Worm (Caenorhabditis elegans) whole organism, midembryonic: ENCODE measurements around the gene ncs-1.

Source experiments
- T22C8.4 ChIP-seq: fragments of 200-800 bp; sonication (Bioruptor generic); IDR thresholded peaks from 2 replicates; pipeline ENCODE4 v1.3.6; 2022; ENCODE audit warnings: missing genetic modification characterization, missing compliant biosample characterization
- cog-1 ChIP-seq: sonication (generic microtip); optimal IDR thresholded peaks from 2 replicates; lab custom pipeline; 2016; ENCODE audit warnings: missing genetic modification characterization, missing compliant biosample characterization
- flt-1 ChIP-seq: fragments of 200-800 bp; sonication (Bioruptor generic); IDR thresholded peaks from 2 replicates; pipeline ENCODE4 v1.3.6; 2022; ENCODE audit warnings: missing genetic modification characterization, missing compliant biosample characterization
- klf-2 ChIP-seq: fragments of 200-800 bp; sonication (Bioruptor generic); conservative IDR thresholded peaks from 2 replicates; pipeline ENCODE4 v1.3.6; 2022; ENCODE audit warnings: missing genetic modification reagents, missing genetic modification characterization, missing compliant biosample characterization
- med-1 ChIP-seq: sonication (generic microtip); optimal IDR thresholded peaks from 2 replicates; lab custom pipeline; 2017; ENCODE audit warnings: missing genetic modification characterization, mild to moderate bottlenecking, missing compliant biosample characterization, antibody characterized with exemption, missing genetic modification reagents; ENCODE audit not compliant: insufficient read depth
- ref-1 ChIP-seq: fragments of 200-800 bp; sonication (Bioruptor generic); conservative IDR thresholded peaks from 2 replicates; pipeline ENCODE4 v1.3.6; 2022; ENCODE audit warnings: missing genetic modification reagents, missing genetic modification characterization, missing compliant biosample characterization
- tab-1 ChIP-seq: fragments of 200-800 bp; sonication (Bioruptor generic); IDR thresholded peaks from 2 replicates; pipeline ENCODE4 v1.3.6; 2022; ENCODE audit warnings: missing genetic modification characterization, missing compliant biosample characterization
- ztf-23 ChIP-seq: fragments of 200-800 bp; sonication (Bioruptor generic); IDR thresholded peaks from 2 replicates; pipeline ENCODE4 v1.3.6; 2022; ENCODE audit warnings: missing genetic modification reagents, missing genetic modification characterization, missing compliant biosample characterization
- ztf-29 ChIP-seq: fragments of 200-800 bp; sonication (Bioruptor generic); IDR thresholded peaks from 2 replicates; pipeline ENCODE4 v1.3.6; 2022; ENCODE audit warnings: missing genetic modification reagents, missing genetic modification characterization, missing compliant biosample characterization

Gene ncs-1

ce11 chrX:933504-933903, 29.6 kb downstream of the ncs-1 start, which contains the start of gene F35H12.1:
Gene F35H12.1 (plus strand): TSS chrX:933804.
- TF ChIP-seq tab-1 (GFP tag; lab: Robert Waterston, UW) = no peak
- no peak for TF ChIP-seq ztf-23
- no peak for TF ChIP-seq T22C8.4 (GFP tag; lab: Robert Waterston, UW)
- no peak for TF ChIP-seq ztf-29
- TF ChIP-seq flt-1 = no peak
- TF ChIP-seq ref-1 (GFP tag; lab: Robert Waterston, UW) = no peak
- no peak for TF ChIP-seq cog-1 (tag; lab: Kevin White, UChicago)
- no peak for TF ChIP-seq klf-2
- no peak for TF ChIP-seq med-1 (GFP tag; lab: Kevin White, UChicago)

- TF ChIP-seq ref-1 (GFP tag; lab: Robert Waterston, UW) (no peak), flt-1 (no peak), ztf-23 (no peak), med-1 (GFP tag; lab: Kevin White, UChicago) (no peak), cog-1 (tag; lab: Kevin White, UChicago) (no peak), ztf-29 (no peak), tab-1 (GFP tag; lab: Robert Waterston, UW) (no peak), klf-2 (no peak), T22C8.4 (GFP tag; lab: Robert Waterston, UW) (no peak)
These were observed 30.2 kb downstream of the ncs-1 start for ce11 chrX:932874-933273.

DNA sequence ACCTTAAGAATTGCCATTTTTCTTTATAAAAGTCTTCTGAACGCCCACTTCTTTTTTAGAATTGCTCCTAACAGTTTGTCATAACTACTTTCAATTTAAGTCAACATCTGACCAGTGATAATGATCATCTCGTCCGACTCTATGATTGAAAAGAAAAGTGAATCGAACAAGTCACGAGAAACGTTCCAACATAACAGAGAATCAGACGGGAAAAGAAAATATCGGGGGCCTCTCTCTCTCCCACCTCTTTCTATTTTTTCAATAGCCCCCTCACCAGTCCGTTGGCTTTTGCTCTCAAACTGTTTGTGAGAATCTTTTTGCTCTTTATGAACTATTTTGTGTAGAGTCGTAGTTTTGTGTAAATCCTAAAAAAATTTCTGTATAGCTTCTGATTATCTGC, 35.4 kb downstream of the ncs-1 start:
- TF ChIP-seq T22C8.4 (GFP tag; lab: Robert Waterston, UW) (no peak), tab-1 (GFP tag; lab: Robert Waterston, UW) (no peak), med-1 (GFP tag; lab: Kevin White, UChicago) (no peak), cog-1 (tag; lab: Kevin White, UChicago) (no peak), ztf-23 (no peak), klf-2 (no peak)

DNA sequence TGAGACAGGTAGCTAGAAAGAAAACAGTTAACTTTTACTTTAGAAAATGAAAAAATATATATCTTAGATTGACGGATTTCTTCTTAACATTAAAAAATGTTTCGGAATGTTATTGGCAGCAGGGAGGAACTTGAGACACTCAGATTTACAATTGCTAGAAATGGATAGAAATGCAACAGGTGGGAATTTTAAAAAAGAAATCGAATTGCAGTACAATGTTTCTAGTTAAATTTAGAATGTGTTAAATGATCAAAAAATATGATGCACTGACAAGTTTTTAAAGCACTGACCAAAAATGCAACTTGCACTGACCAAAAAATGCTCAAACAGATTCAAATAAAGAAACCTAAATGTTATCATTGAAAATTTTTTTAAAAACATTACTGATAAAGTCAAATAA, 36.9 kb downstream of the ncs-1 start:
- TF ChIP-seq ztf-29 (no peak), tab-1 (GFP tag; lab: Robert Waterston, UW) (no peak), med-1 (GFP tag; lab: Kevin White, UChicago) (no peak), ref-1 (GFP tag; lab: Robert Waterston, UW) (no peak), ztf-23 (no peak), cog-1 (tag; lab: Kevin White, UChicago) (no peak), T22C8.4 (GFP tag; lab: Robert Waterston, UW) (no peak), klf-2 (no peak)

DNA sequence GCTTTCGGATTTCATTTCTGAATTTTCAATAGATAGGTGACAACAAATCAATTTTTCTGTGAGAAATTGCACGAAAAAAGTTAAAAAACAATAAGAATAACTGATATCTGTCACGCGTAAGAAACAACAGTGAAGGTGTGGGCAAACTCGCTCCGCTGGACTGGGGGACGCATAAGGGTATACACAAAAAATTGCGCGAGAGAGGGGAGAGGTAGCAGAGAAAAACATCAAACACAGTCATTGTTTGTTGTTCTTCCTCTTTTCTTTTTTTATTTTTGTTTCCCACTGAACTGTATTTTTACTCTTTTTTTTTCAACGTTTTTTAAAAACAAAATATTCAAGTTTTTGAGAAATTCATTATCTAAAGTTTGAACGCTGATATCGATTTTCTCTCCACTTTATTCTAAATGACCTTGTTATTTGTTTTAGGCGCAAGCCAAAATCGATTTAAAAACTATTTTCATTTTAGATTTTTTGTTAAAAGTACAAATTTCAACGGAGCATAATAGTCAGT, 38.5 kb downstream of the ncs-1 start, which contains the start of the genes pifk-1 and tbc-11:
Gene pifk-1 (minus strand): TSS at position 17 of the 514 bp plus-strand sequence.
Gene tbc-11 (plus strand): TSS at position 464 of the 514 bp plus-strand sequence.
- TF ChIP-seq ref-1 (GFP tag; lab: Robert Waterston, UW) = no peak
- TF ChIP-seq ztf-23 = no peak

ce11 chrX:918097-918496, 45.0 kb downstream of the ncs-1 start, which contains the start of gene F35H12.5:
Gene F35H12.5 (plus strand): TSS chrX:918397.
- TF ChIP-seq cog-1 (tag; lab: Kevin White, UChicago) (no peak), klf-2 (no peak), T22C8.4 (GFP tag; lab: Robert Waterston, UW) (no peak), tab-1 (GFP tag; lab: Robert Waterston, UW) (no peak), flt-1 (no peak), med-1 (GFP tag; lab: Kevin White, UChicago) (no peak), ztf-23 (no peak), ref-1 (GFP tag; lab: Robert Waterston, UW) (no peak), ztf-29 (no peak)

ce11 chrX:915510-915909, 47.6 kb downstream of the ncs-1 start, which contains the start of gene sel-12:
Gene sel-12 (plus strand): TSS chrX:915867.
- TF ChIP-seq ztf-23 (no peak), med-1 (GFP tag; lab: Kevin White, UChicago) (no peak), ref-1 (GFP tag; lab: Robert Waterston, UW) (no peak), ztf-29 (no peak), klf-2 (no peak), flt-1 (no peak), tab-1 (GFP tag; lab: Robert Waterston, UW) (no peak), cog-1 (tag; lab: Kevin White, UChicago) (no peak), T22C8.4 (GFP tag; lab: Robert Waterston, UW) (no peak)

DNA sequence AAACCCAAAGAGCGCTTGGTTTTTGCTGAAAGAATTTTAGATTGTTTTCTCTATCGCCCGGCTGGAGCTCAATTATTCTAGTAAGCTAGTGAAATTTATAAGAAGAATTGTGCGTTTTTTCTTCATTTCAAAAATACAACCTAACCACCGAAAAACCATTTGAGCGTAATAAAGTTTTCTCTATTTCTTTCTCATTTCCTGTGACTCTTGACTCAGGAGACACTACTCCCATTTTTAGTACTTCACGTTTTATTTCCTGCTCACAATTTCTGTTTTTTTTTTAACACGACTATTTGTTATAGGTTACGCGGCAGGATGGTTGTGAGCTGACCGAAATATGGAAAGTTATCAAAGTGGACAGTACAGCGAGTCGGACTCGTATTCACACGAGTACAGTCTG, 50.1 kb downstream of the ncs-1 start, which contains the start of gene F35H12.6:
Gene F35H12.6 (plus strand): TSS at position 301 of the 400 bp plus-strand sequence.
- no peak for TF ChIP-seq ref-1 (GFP tag; lab: Robert Waterston, UW)
- TF ChIP-seq tab-1 (GFP tag; lab: Robert Waterston, UW) = no peak
- TF ChIP-seq T22C8.4 (GFP tag; lab: Robert Waterston, UW) = no peak
- TF ChIP-seq ztf-23 = no peak
- TF ChIP-seq flt-1 = no peak
- TF ChIP-seq ztf-29 = no peak
- no peak for TF ChIP-seq med-1 (GFP tag; lab: Kevin White, UChicago)
- no peak for TF ChIP-seq klf-2
- TF ChIP-seq cog-1 (tag; lab: Kevin White, UChicago) = no peak

DNA sequence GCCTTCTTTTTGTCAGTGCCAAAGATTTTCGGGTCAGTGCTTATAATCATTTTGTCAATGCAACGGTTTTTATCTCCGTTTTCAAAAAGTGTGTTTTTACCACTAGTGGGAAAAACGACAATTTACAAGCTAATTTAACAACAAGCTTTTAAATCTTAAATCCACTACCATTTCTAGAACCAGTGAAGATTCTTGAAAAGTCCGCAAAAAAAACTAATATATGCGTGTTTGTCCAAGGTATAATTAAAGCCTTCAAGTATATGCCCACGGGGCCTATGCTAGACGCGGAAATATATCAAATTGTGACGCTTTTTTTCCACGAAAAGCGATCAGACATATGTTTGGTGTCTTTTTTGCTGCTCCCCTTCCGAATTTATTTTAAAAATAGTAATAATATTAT, 50.5 kb downstream of the ncs-1 start:
- no peak for TF ChIP-seq T22C8.4 (GFP tag; lab: Robert Waterston, UW)
- TF ChIP-seq flt-1 = no peak
- no peak for TF ChIP-seq klf-2
- TF ChIP-seq ztf-29 = no peak
- TF ChIP-seq tab-1 (GFP tag; lab: Robert Waterston, UW) = no peak
- TF ChIP-seq ref-1 (GFP tag; lab: Robert Waterston, UW) = no peak
- TF ChIP-seq cog-1 (tag; lab: Kevin White, UChicago) = no peak
- TF ChIP-seq ztf-23 = no peak
- no peak for TF ChIP-seq med-1 (GFP tag; lab: Kevin White, UChicago)
